Worm (Caenorhabditis elegans): ENCODE measurements around the gene C18A3.10.

Gene C18A3.10

DNA sequence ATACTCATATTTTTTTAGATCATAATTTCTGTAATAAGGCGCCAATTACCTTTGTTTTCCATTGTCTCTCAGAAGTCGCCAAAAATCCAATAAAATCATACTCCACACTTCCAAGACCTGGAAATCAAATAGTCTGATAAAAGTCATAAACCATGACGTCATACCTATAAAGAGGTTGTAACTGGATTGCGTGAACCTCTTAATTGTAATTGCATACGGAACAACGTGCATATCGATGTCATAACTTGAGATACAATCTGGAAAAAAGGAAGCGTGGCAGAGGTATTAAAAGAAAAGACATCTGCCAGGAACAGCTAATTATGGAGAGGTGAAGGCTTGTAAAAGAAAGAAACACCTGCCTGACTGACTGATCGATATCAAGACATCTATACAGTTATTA, 29.4 kb upstream of the C18A3.10 start, which contains the start of gene F10C1.9:
TSS of gene F10C1.9 (minus strand) at position 197 of the 400 bp plus-strand sequence.
- TF ChIP-seq egl-27 (tag; optimal IDR thresholded peaks at IDR 0.05), result no peak
- no peak for TF ChIP-seq lin-39 (tag; optimal IDR thresholded peaks at IDR 0.05)
- peak; percentile 0 for TF ChIP-seq elt-2 (tag; optimal IDR thresholded peaks at IDR 0.05)

DNA sequence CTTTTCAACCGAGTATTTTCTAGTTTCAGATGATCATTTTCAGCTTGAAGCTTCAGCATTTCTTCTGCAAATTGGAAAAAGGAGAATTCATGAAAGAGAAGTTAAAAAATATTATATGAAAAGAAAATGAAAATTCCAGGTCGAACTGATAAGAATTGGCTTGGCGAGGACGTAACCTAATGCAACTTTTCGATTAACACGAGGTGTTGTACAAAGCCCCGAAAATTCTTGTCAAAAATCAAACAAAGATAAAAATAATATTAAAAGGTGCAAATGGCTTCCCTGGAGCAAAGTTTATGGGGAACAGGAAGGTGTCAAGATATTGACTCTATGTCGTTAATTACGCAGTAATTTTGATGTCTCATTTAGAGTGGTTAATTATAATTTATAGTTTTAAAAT, 28.7 kb upstream of the C18A3.10 start:
- TF ChIP-seq ama-1 (optimal IDR thresholded peaks at IDR 0.05), result no peak
- TF ChIP-seq snu-23 (GFP tag; optimal IDR thresholded peaks at IDR 0.05), result no peak
- no peak for TF ChIP-seq efl-1 (optimal IDR thresholded peaks at IDR 0.05)
- no peak for TF ChIP-seq efl-1 (GFP tag; optimal IDR thresholded peaks at IDR 0.05 in 1 of 2)
- no peak for TF ChIP-seq ceh-8 (GFP tag; optimal IDR thresholded peaks at IDR 0.05)
- peak; percentile 91 for TF ChIP-seq elt-2 (tag; optimal IDR thresholded peaks at IDR 0.05)

ce11 chrII:5742767-5743166, 27.1 kb upstream of the C18A3.10 start:
- TF ChIP-seq irx-1 (tag; optimal IDR thresholded peaks at IDR 0.05), result no peak
- TF ChIP-seq unc-86 (tag; optimal IDR thresholded peaks at IDR 0.05), result no peak
- no peak for TF ChIP-seq ztf-4 (tag; optimal IDR thresholded peaks at IDR 0.05)
- no peak for TF ChIP-seq ceh-90 (tag; optimal IDR thresholded peaks at IDR 0.05)
- no peak for TF ChIP-seq ztf-11 (tag; optimal IDR thresholded peaks at IDR 0.05)
- no peak for TF ChIP-seq nhr-237 (tag; optimal IDR thresholded peaks at IDR 0.05)
- TF ChIP-seq tbx-2 (tag; optimal IDR thresholded peaks at IDR 0.05), result no peak
- TF ChIP-seq snu-23 (GFP tag; optimal IDR thresholded peaks at IDR 0.05), result no peak
- no peak for TF ChIP-seq snpc-4 (tag; optimal IDR thresholded peaks at IDR 0.05)
- TF ChIP-seq jun-1 (tag; optimal IDR thresholded peaks at IDR 0.05), result no peak
- no peak for TF ChIP-seq lsy-2 (tag; optimal IDR thresholded peaks at IDR 0.05)
- no peak for TF ChIP-seq unc-62 (GFP tag; optimal IDR thresholded peaks at IDR 0.05)
- TF ChIP-seq dpl-1 (GFP tag; optimal IDR thresholded peaks at IDR 0.05), result no peak

DNA sequence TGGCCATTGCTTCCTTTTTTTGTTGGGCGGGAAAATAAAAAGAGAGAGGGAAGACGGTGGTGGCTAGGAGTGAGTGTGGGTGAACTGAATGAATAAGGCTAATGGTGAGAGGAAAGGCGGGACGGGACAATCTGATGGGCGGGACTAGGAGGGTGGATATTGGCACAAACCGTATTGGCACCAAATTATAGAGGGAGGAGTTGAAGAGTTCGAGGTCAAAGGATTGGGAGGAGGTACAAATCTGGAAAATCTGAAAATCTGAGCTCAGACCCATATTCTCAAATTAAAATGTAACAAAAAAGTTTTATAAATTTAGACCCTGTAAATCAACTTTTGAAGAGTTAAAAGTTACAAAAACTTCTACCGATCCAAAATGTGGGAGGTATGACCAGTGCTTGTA, 23.1 kb upstream of the C18A3.10 start, which contains the start of gene hlh-14:
TSS of gene hlh-14 (minus strand) at position 101 of the 400 bp plus-strand sequence.
- TF ChIP-seq C04F5.9 (tag; optimal IDR thresholded peaks at IDR 0.05), result no peak
- no peak for TF ChIP-seq efl-1 (optimal IDR thresholded peaks at IDR 0.05)
- peak in 1 of 2 experiments; percentile 17 for TF ChIP-seq efl-1 (GFP tag; optimal IDR thresholded peaks at IDR 0.05 in 1 of 2)
- TF ChIP-seq lin-13 (GFP tag; optimal IDR thresholded peaks at IDR 0.05), result no peak
- TF ChIP-seq mef-2 (tag; optimal IDR thresholded peaks at IDR 0.05), result no peak
- TF ChIP-seq mdl-1 (tag; optimal IDR thresholded peaks at IDR 0.05), result no peak
- no peak for TF ChIP-seq isw-1 (GFP tag; IDR thresholded peaks at IDR 0.05)
- TF ChIP-seq zag-1 (tag; optimal IDR thresholded peaks at IDR 0.05), result no peak
- no peak for TF ChIP-seq lin-39 (tag; optimal IDR thresholded peaks at IDR 0.05)
- no peak for TF ChIP-seq ceh-8 (GFP tag; optimal IDR thresholded peaks at IDR 0.05)

DNA sequence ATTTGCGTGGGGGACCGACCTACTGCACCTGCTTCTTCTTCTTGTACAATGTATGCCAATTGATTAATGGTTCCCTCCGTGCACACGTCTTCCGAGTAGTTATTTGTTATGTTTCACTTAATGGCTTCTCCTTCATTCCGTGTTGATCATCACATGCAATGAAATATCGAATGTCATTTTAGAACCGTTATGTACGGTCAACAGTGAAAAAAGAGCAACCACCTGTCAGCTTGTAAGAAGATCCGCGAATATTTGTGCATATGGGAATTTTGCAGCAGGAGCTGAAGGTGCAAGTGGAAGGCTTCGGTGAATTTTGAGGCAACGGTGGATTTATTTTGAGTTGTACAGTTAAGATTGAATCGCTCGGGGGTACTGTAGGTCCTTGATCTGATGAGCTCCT, 21.0 kb upstream of the C18A3.10 start:
- TF ChIP-seq unc-86 (tag; optimal IDR thresholded peaks at IDR 0.05) (peak; percentile 23), nhr-11 (tag; optimal IDR thresholded peaks at IDR 0.05) (no peak), rnt-1 (tag; optimal IDR thresholded peaks at IDR 0.05) (no peak)

- no peak for TF ChIP-seq snu-23 (GFP tag; optimal IDR thresholded peaks at IDR 0.05)
- peak; percentile 45 for TF ChIP-seq nhr-85 (tag)
- peak; percentile 30 for TF ChIP-seq blmp-1 (tag; optimal IDR thresholded peaks at IDR 0.05)
These were observed 20.1 kb upstream of the C18A3.10 start for ce11 chrII:5735744-5736143.

ce11 chrII:5734883-5735282, 19.2 kb upstream of the C18A3.10 start:
- no peak for TF ChIP-seq unc-130 (tag; optimal IDR thresholded peaks at IDR 0.05)
- no peak for TF ChIP-seq unc-62 (GFP tag; optimal IDR thresholded peaks at IDR 0.05)
- TF ChIP-seq ztf-11 (tag; optimal IDR thresholded peaks at IDR 0.05), result no peak
- TF ChIP-seq dsc-1 (tag; optimal IDR thresholded peaks at IDR 0.05), result no peak

Measured in whole organism, L1 larva.